Worm (Caenorhabditis elegans): ENCODE measurements around the gene hsp-25.
A peak's percentile ranks its signal among the peaks of the same experiment; 100 is the strongest.

DNA sequence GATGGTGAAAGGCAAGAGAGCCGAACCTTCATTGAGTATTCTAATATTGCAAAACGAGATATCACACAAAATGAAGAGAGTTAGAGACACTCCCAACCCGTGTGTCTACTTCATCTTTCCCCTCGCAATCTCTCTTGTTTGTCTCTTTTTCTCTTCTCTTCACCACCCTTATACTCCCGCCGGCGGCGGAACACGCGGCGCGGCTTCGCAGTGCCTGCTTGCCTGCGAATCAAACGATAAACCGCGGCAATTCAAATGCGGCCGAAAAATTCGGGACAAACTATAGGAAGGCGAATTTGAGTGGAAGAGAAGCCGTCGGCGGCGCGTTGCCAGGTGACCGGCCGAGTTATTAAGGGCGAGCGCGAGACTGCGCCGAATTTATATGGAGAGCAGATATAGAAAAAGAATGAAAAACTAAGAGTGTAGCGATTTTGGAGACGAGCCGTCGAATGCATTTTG, 54.8 kb downstream of the hsp-25 start, which contains the start of gene klp-13:
- TF ChIP-seq K09A11.1 (tag; optimal IDR thresholded peaks at IDR 0.05; ENCODE audit: insufficient read depth) (peak; percentile 61), T23F11.4 (GFP tag; optimal IDR thresholded peaks at IDR 0.05) (peak; percentile 3), sox-2 (GFP tag; IDR thresholded peaks at IDR 0.05) (no peak), nfya-1 (tag; optimal IDR thresholded peaks at IDR 0.05) (peak; percentile 81)
